Fruit fly (Drosophila melanogaster) whole organism, adult: ENCODE measurements around the gene CG7370.

ENCODE experiments used
- CG11617 ChIP-seq: fragments of 200-800 bp; sonication (Bioruptor generic); optimal IDR thresholded peaks from 2 replicates; lab custom pipeline; 2017; ENCODE audit warnings: mild to moderate bottlenecking, missing biosample characterization, missing genetic modification reagents, missing genetic modification characterization
- CG12768 ChIP-seq: fragments of 200-800 bp; sonication (Bioruptor generic); optimal IDR thresholded peaks from 2 replicates; lab custom pipeline; 2017; ENCODE audit warnings: missing biosample characterization, missing genetic modification characterization, mild to moderate bottlenecking, moderate library complexity, missing genetic modification reagents
- CG14711 ChIP-seq: fragments of 200-800 bp; sonication (Bioruptor generic); optimal IDR thresholded peaks from 2 replicates; lab custom pipeline; 2018; ENCODE audit warnings: missing biosample characterization, mild to moderate bottlenecking, missing genetic modification characterization, moderate library complexity
- CG1620 ChIP-seq: fragments of 200-800 bp; sonication (Bioruptor generic); optimal IDR thresholded peaks from 2 replicates; lab custom pipeline; 2016; ENCODE audit warnings: missing biosample characterization, missing genetic modification characterization
- CG33017 ChIP-seq: fragments of 200-800 bp; sonication (Bioruptor generic); optimal IDR thresholded peaks from 2 replicates; lab custom pipeline; 2018; ENCODE audit warnings: missing biosample characterization, mild to moderate bottlenecking, missing genetic modification characterization, moderate library complexity
- CG5204 ChIP-seq: fragments of 200-800 bp; sonication (Bioruptor generic); optimal IDR thresholded peaks from 2 replicates; lab custom pipeline; 2016; ENCODE audit warnings: missing biosample characterization, missing genetic modification characterization
- CG7045 ChIP-seq: fragments of 200-800 bp; sonication (Bioruptor generic); optimal IDR thresholded peaks from 2 replicates; lab custom pipeline; 2017; ENCODE audit warnings: missing biosample characterization, mild to moderate bottlenecking, missing genetic modification characterization
- CG7101 ChIP-seq: fragments of 200-800 bp; sonication (Bioruptor generic); optimal IDR thresholded peaks from 2 replicates; lab custom pipeline; 2018; ENCODE audit warnings: missing biosample characterization, mild to moderate bottlenecking, missing genetic modification characterization, moderate library complexity
- Clk ChIP-seq: fragments of 200-800 bp; sonication (Bioruptor generic); optimal IDR thresholded peaks from 2 replicates; lab custom pipeline; 2017; ENCODE audit warnings: missing biosample characterization, missing genetic modification characterization
- Crg-1 ChIP-seq: fragments of 200-800 bp; sonication (Bioruptor generic); optimal IDR thresholded peaks from 2 replicates; lab custom pipeline; 2016; ENCODE audit warnings: missing biosample characterization, missing genetic modification characterization
- Hr96 ChIP-seq: fragments of 200-800 bp; sonication (Bioruptor generic); optimal IDR thresholded peaks from 2 replicates; lab custom pipeline; 2016; ENCODE audit warnings: missing biosample characterization, missing genetic modification characterization
- Mnt ChIP-seq: fragments of 200-800 bp; sonication (Bioruptor generic); optimal IDR thresholded peaks from 2 replicates; lab custom pipeline; 2016; ENCODE audit warnings: missing biosample characterization, mild to moderate bottlenecking, missing genetic modification characterization
- bab1 ChIP-seq: fragments of 200-800 bp; sonication (Bioruptor generic); optimal IDR thresholded peaks from 3 replicates; lab custom pipeline; 2019; ENCODE audit warnings: missing biosample characterization, mild to moderate bottlenecking, missing genetic modification characterization, moderate library complexity
- cic ChIP-seq: fragments of 200-800 bp; sonication (Bioruptor generic); optimal IDR thresholded peaks from 2 replicates; lab custom pipeline; 2017; ENCODE audit warnings: missing biosample characterization, mild to moderate bottlenecking, missing genetic modification characterization, moderate library complexity
- cnc ChIP-seq, 2 experiments: fragments of >200 bp; optimal IDR thresholded peaks; 2 replicates each; lab custom pipeline; 2017
- kay ChIP-seq: fragments of 200-800 bp; sonication (Bioruptor generic); peaks from one replicate; lab custom pipeline; 2016; ENCODE audit warnings: missing biosample characterization, missing genetic modification characterization, borderline replicate concordance
- ovo ChIP-seq: fragments of 200-800 bp; sonication (Bioruptor generic); optimal IDR thresholded peaks from 2 replicates; lab custom pipeline; 2016; ENCODE audit warnings: missing biosample characterization, missing genetic modification characterization
- pad ChIP-seq: fragments of 200-800 bp; sonication (Bioruptor generic); optimal IDR thresholded peaks from 3 replicates; lab custom pipeline; 2017; ENCODE audit warnings: missing biosample characterization, missing genetic modification characterization, mild to moderate bottlenecking, moderate library complexity, missing genetic modification reagents
- tj ChIP-seq: fragments of 200-800 bp; sonication (Bioruptor generic); optimal IDR thresholded peaks from 3 replicates; lab custom pipeline; 2017; ENCODE audit warnings: missing biosample characterization, mild to moderate bottlenecking, missing genetic modification characterization, moderate library complexity
- toe ChIP-seq: fragments of 200-800 bp; sonication (Bioruptor generic); optimal IDR thresholded peaks from 2 replicates; lab custom pipeline; 2016; ENCODE audit warnings: missing biosample characterization, missing genetic modification characterization

CG7370 gene

dm6 chr3L:21808568-21808967 lies 39.0 kb downstream of the CG7370 start, which contains the start of gene eg:
eg (plus strand) TSS chr3L:21808703.
- TF ChIP-seq bab1 (no peak), CG14711 (tag; lab: Kevin White, UChicago) (no peak), CG11617 (GFP tag; lab: Kevin White, UChicago) (no peak), CG7045 (GFP tag; lab: Kevin White, UChicago) (no peak), cnc (optimal IDR thresholded peaks at IDR 0.05; lab: Kevin White, UChicago) (no peak), CG1620 (GFP tag; lab: Kevin White, UChicago) (no peak), Hr96 (GFP tag; lab: Kevin White, UChicago) (no peak), Clk (GFP tag; lab: Kevin White, UChicago) (no peak), CG7101 (no peak), kay (no peak)

dm6 chr3L:21813598-21813997 lies 44.0 kb downstream of the CG7370 start, which contains the start of gene CG43895:
CG43895 (minus strand) TSS chr3L:21813698.
- TF ChIP-seq Clk (GFP tag; lab: Kevin White, UChicago) (no peak), CG33017 (tag; lab: Kevin White, UChicago) (no peak), CG11617 (GFP tag; lab: Kevin White, UChicago) (no peak), bab1 (no peak), pad (GFP tag; lab: Kevin White, UChicago) (no peak), CG14711 (tag; lab: Kevin White, UChicago) (no peak), cnc (optimal IDR thresholded peaks at IDR 0.05; lab: Kevin White, UChicago) (no peak), kay (no peak), Crg-1 (GFP tag; lab: Kevin White, UChicago) (no peak), tj (GFP tag; lab: Kevin White, UChicago) (no peak), ovo (GFP tag; lab: Kevin White, UChicago) (no peak), toe (GFP tag; lab: Kevin White, UChicago) (no peak), Hr96 (GFP tag; lab: Kevin White, UChicago) (no peak), CG5204 (GFP tag; lab: Kevin White, UChicago) (no peak), CG12768 (GFP tag; lab: Kevin White, UChicago) (no peak), CG7045 (GFP tag; lab: Kevin White, UChicago) (no peak)

dm6 chr3L:21818701-21819100 lies 49.1 kb downstream of the CG7370 start:
- TF ChIP-seq CG5204 (GFP tag; lab: Kevin White, UChicago): no peak
- TF ChIP-seq ovo (GFP tag; lab: Kevin White, UChicago): no peak
- TF ChIP-seq Crg-1 (GFP tag; lab: Kevin White, UChicago): no peak
- no peak for TF ChIP-seq kay
- TF ChIP-seq Mnt (GFP tag; lab: Kevin White, UChicago): no peak
- no peak for TF ChIP-seq CG33017 (tag; lab: Kevin White, UChicago)
- TF ChIP-seq pad (GFP tag; lab: Kevin White, UChicago): no peak
- no peak for TF ChIP-seq toe (GFP tag; lab: Kevin White, UChicago)
- no peak for TF ChIP-seq tj (GFP tag; lab: Kevin White, UChicago)
- TF ChIP-seq bab1: no peak
- TF ChIP-seq CG11617 (GFP tag; lab: Kevin White, UChicago): no peak
- no peak for TF ChIP-seq CG7101
- TF ChIP-seq CG1620 (GFP tag; lab: Kevin White, UChicago): no peak
- no peak for TF ChIP-seq cic
- no peak for TF ChIP-seq CG12768 (GFP tag; lab: Kevin White, UChicago)
- no peak for TF ChIP-seq Clk (GFP tag; lab: Kevin White, UChicago)
- no peak for TF ChIP-seq cnc (optimal IDR thresholded peaks at IDR 0.05; lab: Kevin White, UChicago)
- no peak for TF ChIP-seq Hr96 (GFP tag; lab: Kevin White, UChicago)

dm6 chr3L:21819497-21819896 lies 49.9 kb downstream of the CG7370 start:
- TF ChIP-seq CG5204 (GFP tag; lab: Kevin White, UChicago) (no peak), Clk (GFP tag; lab: Kevin White, UChicago) (no peak), bab1 (no peak), cic (no peak), CG1620 (GFP tag; lab: Kevin White, UChicago) (no peak)
